Worm (Caenorhabditis elegans) whole organism, L2 larva: ENCODE data around the gene pals-23.

ENCODE experiments used
- ZK546.5 ChIP-seq: sonication (generic microtip); optimal IDR thresholded peaks from 2 replicates; lab custom pipeline; 2017; ENCODE audit warnings: missing biosample characterization, missing genetic modification characterization
- ama-1 ChIP-seq: fragments of 150-350 bp; optimal IDR thresholded peaks from 2 replicates; lab custom pipeline; 2018; ENCODE audit warnings: inconsistent platforms
- dmd-4 ChIP-seq: sonication (generic microtip); optimal IDR thresholded peaks from 2 replicates; lab custom pipeline; 2017; ENCODE audit warnings: missing biosample characterization, missing genetic modification characterization
- lin-13 ChIP-seq: fragments of 150-350 bp; optimal IDR thresholded peaks from 2 replicates; lab custom pipeline; 2014; ENCODE audit warnings: missing biosample characterization, missing genetic modification reagents, missing genetic modification characterization
- lin-39 ChIP-seq: fragments of 150-350 bp; optimal IDR thresholded peaks from 2 replicates; lab custom pipeline; 2014; ENCODE audit warnings: missing biosample characterization, missing genetic modification reagents, missing genetic modification characterization
- nhr-77 ChIP-seq: fragments of 150-350 bp; optimal IDR thresholded peaks from 2 replicates; lab custom pipeline; 2014; ENCODE audit warnings: missing biosample characterization, missing genetic modification characterization
- skn-1 ChIP-seq: sonication (generic microtip); optimal IDR thresholded peaks from 2 replicates; lab custom pipeline; 2017; ENCODE audit warnings: missing biosample characterization, missing genetic modification characterization
- unc-55 ChIP-seq: fragments of 150-350 bp; sonication (generic microtip); optimal IDR thresholded peaks from 3 replicates; lab custom pipeline; 2014; ENCODE audit warnings: missing biosample characterization, missing genetic modification reagents, missing genetic modification characterization

- TF ChIP-seq ama-1, result no peak
- TF ChIP-seq nhr-77 (tag; lab: Kevin White, UChicago), result no peak
- no peak for TF ChIP-seq skn-1 (tag; lab: Kevin White, UChicago)
- TF ChIP-seq dmd-4 (tag; lab: Kevin White, UChicago), result no peak
- TF ChIP-seq lin-39, result no peak
- no peak for TF ChIP-seq lin-13
- no peak for TF ChIP-seq ZK546.5 (tag; lab: Kevin White, UChicago)
- no peak for TF ChIP-seq unc-55 (GFP tag; lab: Kevin White, UChicago)
These were observed 40.2 kb downstream of the pals-23 start, which contains the start of gene F40G9.8 for ce11 chrIII:164775-165174.
